Fruit fly (Drosophila melanogaster) whole organism, embryonic: ENCODE measurements around the gene CG16734.

Experiments
- Ada2b ChIP-seq: fragments of 200-800 bp; sonication (Bioruptor generic); IDR thresholded peaks from 2 replicates; pipeline ENCODE4 v1.3.6; 2022; ENCODE audit warnings: missing biosample characterization, missing genetic modification characterization
- Asciz ChIP-seq: fragments of 200-800 bp; sonication (Bioruptor generic); optimal IDR thresholded peaks from 2 replicates; lab custom pipeline; 2017; ENCODE audit warnings: missing biosample characterization, mild to moderate bottlenecking, missing genetic modification characterization, missing genetic modification reagents
- C15 ChIP-seq: fragments of 200-800 bp; sonication (Bioruptor generic); IDR thresholded peaks from 3 replicates; pipeline ENCODE4 v1.3.6; 2022; ENCODE audit warnings: missing biosample characterization, missing genetic modification characterization
- CG10147 ChIP-seq: fragments of 200-800 bp; sonication (Bioruptor generic); optimal IDR thresholded peaks from 2 replicates; lab custom pipeline; 2019; ENCODE audit warnings: missing biosample characterization, mild to moderate bottlenecking, missing genetic modification characterization, moderate library complexity
- CG10565 ChIP-seq: fragments of 200-800 bp; sonication (Bioruptor generic); optimal IDR thresholded peaks from 3 replicates; lab custom pipeline; 2016; ENCODE audit warnings: missing biosample characterization, mild to moderate bottlenecking, missing genetic modification characterization
- CG11247 ChIP-seq: fragments of 200-800 bp; sonication (Bioruptor generic); IDR thresholded peaks from 2 replicates; pipeline ENCODE4 v1.3.6; 2022; ENCODE audit warnings: missing biosample characterization, missing genetic modification characterization
- CG14860 ChIP-seq: fragments of 200-800 bp; sonication (Bioruptor generic); IDR thresholded peaks from 3 replicates; pipeline ENCODE4 v1.3.6; 2022; ENCODE audit warnings: missing biosample characterization, missing genetic modification characterization; ENCODE audit not compliant: partially characterized antibody
- CG1529 ChIP-seq: fragments of 200-800 bp; sonication (Bioruptor generic); optimal IDR thresholded peaks from 3 replicates; lab custom pipeline; 2018; ENCODE audit warnings: missing biosample characterization, missing genetic modification characterization
- CG16813 ChIP-seq: fragments of 200-800 bp; sonication (Bioruptor generic); IDR thresholded peaks from 3 replicates; pipeline ENCODE4 v1.3.6; 2022; ENCODE audit warnings: missing biosample characterization, missing genetic modification characterization; ENCODE audit not compliant: partially characterized antibody
- CG2712 ChIP-seq: fragments of 200-800 bp; optimal IDR thresholded peaks from 3 replicates; lab custom pipeline; 2019; ENCODE audit warnings: missing biosample characterization, mild to moderate bottlenecking, missing genetic modification characterization, moderate library complexity
- CG33557 ChIP-seq: fragments of 200-800 bp; sonication (Bioruptor generic); optimal IDR thresholded peaks from 2 replicates; lab custom pipeline; 2019; ENCODE audit warnings: missing biosample characterization, mild to moderate bottlenecking, missing genetic modification characterization, moderate library complexity
- CG8281 ChIP-seq: fragments of 200-800 bp; sonication (Bioruptor generic); optimal IDR thresholded peaks from 2 replicates; lab custom pipeline; 2018; ENCODE audit warnings: missing biosample characterization, mild to moderate bottlenecking, missing genetic modification characterization, moderate library complexity
- D19A ChIP-seq: fragments of 200-800 bp; optimal IDR thresholded peaks from 3 replicates; lab custom pipeline; 2019; ENCODE audit warnings: missing biosample characterization, mild to moderate bottlenecking, missing genetic modification characterization, moderate library complexity
- ERR ChIP-seq: fragments of 200-800 bp; sonication (Bioruptor generic); optimal IDR thresholded peaks from 2 replicates; lab custom pipeline; 2016; ENCODE audit warnings: missing biosample characterization, missing genetic modification characterization
- GATAe ChIP-seq: fragments of 200-800 bp; sonication (Bioruptor generic); conservative IDR thresholded peaks from 2 replicates; pipeline ENCODE4 v1.3.6; 2022; ENCODE audit warnings: missing biosample characterization, missing genetic modification characterization
- HLHmδ ChIP-seq: fragments of 200-800 bp; sonication (Bioruptor generic); optimal IDR thresholded peaks from 2 replicates; lab custom pipeline; 2018; ENCODE audit warnings: missing biosample characterization, mild to moderate bottlenecking, missing genetic modification characterization, moderate library complexity
- Hand ChIP-seq: fragments of 200-800 bp; sonication (Bioruptor generic); optimal IDR thresholded peaks from 2 replicates; lab custom pipeline; 2017; ENCODE audit warnings: mild to moderate bottlenecking, missing biosample characterization, missing genetic modification reagents, missing genetic modification characterization
- Max ChIP-seq: fragments of 200-800 bp; sonication (Bioruptor generic); optimal IDR thresholded peaks from 2 replicates; lab custom pipeline; 2016; ENCODE audit warnings: missing biosample characterization, mild to moderate bottlenecking, missing genetic modification characterization
- Meics ChIP-seq: fragments of 200-800 bp; sonication (Bioruptor generic); optimal IDR thresholded peaks from 2 replicates; lab custom pipeline; 2017; ENCODE audit warnings: missing biosample characterization, mild to moderate bottlenecking, missing genetic modification characterization
- NFAT ChIP-seq: fragments of 200-800 bp; sonication (Bioruptor generic); IDR thresholded peaks from 2 replicates; pipeline ENCODE4 v1.3.6; 2022; ENCODE audit warnings: missing biosample characterization, missing genetic modification characterization
- Poxn ChIP-seq: fragments of 200-800 bp; sonication (Bioruptor generic); IDR thresholded peaks from 2 replicates; pipeline ENCODE4 v1.3.6; 2022; ENCODE audit warnings: missing biosample characterization, missing genetic modification characterization
- Ravus ChIP-seq: fragments of 200-800 bp; sonication (Bioruptor generic); IDR thresholded peaks from 2 replicates; pipeline ENCODE4 v1.3.6; 2022; ENCODE audit warnings: missing biosample characterization, missing genetic modification characterization
- Sox102F ChIP-seq: fragments of 200-800 bp; sonication (Bioruptor generic); optimal IDR thresholded peaks from 2 replicates; lab custom pipeline; 2018; ENCODE audit warnings: missing biosample characterization, mild to moderate bottlenecking, missing genetic modification characterization, moderate library complexity
- Taf1 ChIP-seq: fragments of 200-800 bp; sonication (Bioruptor generic); IDR thresholded peaks from 2 replicates; pipeline ENCODE4 v1.3.6; 2022; ENCODE audit warnings: missing biosample characterization, missing genetic modification characterization
- Usf ChIP-seq: fragments of 200-800 bp; sonication (Bioruptor generic); optimal IDR thresholded peaks from 2 replicates; lab custom pipeline; 2017; ENCODE audit warnings: missing genotype, missing biosample characterization, missing genetic modification characterization
- amos ChIP-seq: fragments of 200-800 bp; sonication (Bioruptor generic); IDR thresholded peaks from 2 replicates; pipeline ENCODE4 v1.3.6; 2022; ENCODE audit warnings: missing biosample characterization, missing genetic modification characterization; ENCODE audit not compliant: partially characterized antibody
- ara ChIP-seq: fragments of 200-800 bp; sonication (Bioruptor generic); IDR thresholded peaks from 2 replicates; pipeline ENCODE4 v1.3.6; 2022; ENCODE audit warnings: missing biosample characterization, missing genetic modification characterization
- ato ChIP-seq: fragments of 200-800 bp; sonication (Bioruptor generic); IDR thresholded peaks from 2 replicates; pipeline ENCODE4 v1.3.6; 2022; ENCODE audit warnings: missing biosample characterization, missing genetic modification characterization; ENCODE audit not compliant: partially characterized antibody
- bigmax ChIP-seq: fragments of 200-800 bp; sonication (Bioruptor generic); optimal IDR thresholded peaks from 2 replicates; lab custom pipeline; 2018; ENCODE audit warnings: missing biosample characterization, mild to moderate bottlenecking, missing genetic modification characterization
- crc ChIP-seq: fragments of 200-800 bp; sonication (Bioruptor generic); optimal IDR thresholded peaks from 2 replicates; lab custom pipeline; 2016; ENCODE audit warnings: missing biosample characterization, missing genetic modification characterization
- cwo ChIP-seq: fragments of 200-800 bp; sonication (Bioruptor generic); optimal IDR thresholded peaks from 3 replicates; lab custom pipeline; 2017; ENCODE audit warnings: missing biosample characterization, missing genetic modification characterization, mild to moderate bottlenecking, moderate library complexity, missing genetic modification reagents
- da ChIP-seq: fragments of 200-800 bp; sonication (Bioruptor generic); optimal IDR thresholded peaks from 2 replicates; lab custom pipeline; 2016; ENCODE audit warnings: missing biosample characterization, missing genetic modification characterization
- dan ChIP-seq: fragments of 200-800 bp; sonication (Bioruptor generic); IDR thresholded peaks from 2 replicates; pipeline ENCODE4 v1.3.6; 2022; ENCODE audit warnings: missing biosample characterization, missing genetic modification characterization
- gcm2 ChIP-seq: fragments of 200-800 bp; sonication (Bioruptor generic); optimal IDR thresholded peaks from 2 replicates; lab custom pipeline; 2016; ENCODE audit warnings: missing biosample characterization, missing genetic modification characterization
- gsb-n ChIP-seq: fragments of 200-800 bp; sonication (Bioruptor generic); optimal IDR thresholded peaks from 3 replicates; lab custom pipeline; 2018; ENCODE audit warnings: missing biosample characterization, mild to moderate bottlenecking, missing genetic modification characterization
- h ChIP-seq: fragments of >200 bp; optimal IDR thresholded peaks from 2 replicates; lab custom pipeline; 2017
- hbn ChIP-seq: fragments of 200-800 bp; sonication (Bioruptor generic); IDR thresholded peaks from 2 replicates; pipeline ENCODE4 v1.3.6; 2022; ENCODE audit warnings: missing biosample characterization, missing genetic modification characterization; ENCODE audit not compliant: partially characterized antibody
- knrl ChIP-seq: fragments of 200-800 bp; sonication (Bioruptor generic); IDR thresholded peaks from 3 replicates; pipeline ENCODE4 v1.3.6; 2022; ENCODE audit warnings: missing biosample characterization, missing genetic modification characterization; ENCODE audit not compliant: partially characterized antibody
- lab ChIP-seq: fragments of 200-800 bp; sonication (Bioruptor generic); optimal IDR thresholded peaks from 3 replicates; lab custom pipeline; 2017; ENCODE audit warnings: missing biosample characterization, missing genetic modification characterization, mild to moderate bottlenecking, moderate library complexity, missing genetic modification reagents
- luna ChIP-seq: fragments of 200-800 bp; sonication (Bioruptor generic); optimal IDR thresholded peaks from 2 replicates; lab custom pipeline; 2016; ENCODE audit warnings: missing biosample characterization, missing genetic modification characterization
- nmo ChIP-seq: fragments of 200-800 bp; sonication (Bioruptor generic); optimal IDR thresholded peaks from 2 replicates; lab custom pipeline; 2018; ENCODE audit warnings: missing biosample characterization, mild to moderate bottlenecking, missing genetic modification characterization, moderate library complexity
- scrt ChIP-seq: fragments of 200-800 bp; sonication (Bioruptor generic); optimal IDR thresholded peaks from 2 replicates; lab custom pipeline; 2018; ENCODE audit warnings: missing biosample characterization, mild to moderate bottlenecking, missing genetic modification characterization, moderate library complexity
- shn ChIP-seq: fragments of 200-800 bp; sonication (Bioruptor generic); optimal IDR thresholded peaks from 3 replicates; lab custom pipeline; 2016; ENCODE audit warnings: missing biosample characterization, missing genetic modification characterization
- sna ChIP-seq: fragments of 200-800 bp; sonication (Bioruptor generic); IDR thresholded peaks from 2 replicates; pipeline ENCODE4 v1.3.6; 2022; ENCODE audit warnings: missing biosample characterization, missing genetic modification characterization; ENCODE audit not compliant: partially characterized antibody
- stc ChIP-seq: fragments of 200-800 bp; sonication (Bioruptor generic); IDR thresholded peaks from 2 replicates; pipeline ENCODE4 v1.3.6; 2022; ENCODE audit warnings: missing biosample characterization, missing genetic modification characterization
- tgo ChIP-seq: fragments of 200-800 bp; sonication (Bioruptor generic); IDR thresholded peaks from 3 replicates; pipeline ENCODE4 v1.3.6; 2022; ENCODE audit warnings: missing biosample characterization, missing genetic modification characterization
- tll ChIP-seq, 2 experiments: fragments of 200-800 bp in 1 of 2; fragments of >200 bp in 1 of 2; sonication (Bioruptor generic) in 1 of 2; optimal IDR thresholded peaks; 2 replicates each; lab custom pipeline; 2017 to 2019; ENCODE audit warnings: missing biosample characterization in 2 of 2, missing genetic modification characterization in 2 of 2, mild to moderate bottlenecking in 1 of 2, moderate library complexity in 1 of 2
- ttk ChIP-seq: fragments of 200-800 bp; sonication (Bioruptor generic); IDR thresholded peaks from 2 replicates; pipeline ENCODE4 v2.1.2; 2022; ENCODE audit warnings: missing biosample characterization, missing genetic modification characterization
- yki ChIP-seq: fragments of >200 bp; optimal IDR thresholded peaks from 3 replicates; lab custom pipeline; 2018

CG16734 gene

dm6 chr3R:9258252-9259225 lies 3.7 kb downstream of the CG16734 start, which contains the start of the genes Ibf2 and Ibf1 (continued):
- no peak for TF ChIP-seq Taf1 (GFP tag; lab: Robert Waterston, UW)
- no peak for TF ChIP-seq Poxn (GFP tag; lab: Robert Waterston, UW)
- TF ChIP-seq crc = no peak
- TF ChIP-seq dan (GFP tag; lab: Robert Waterston, UW) = no peak
- no peak for TF ChIP-seq CG33557 (GFP tag; lab: Kevin White, UChicago)
- TF ChIP-seq amos (GFP tag; lab: Robert Waterston, UW) = peak; percentile 87
- no peak for TF ChIP-seq CG8281
- TF ChIP-seq CG16813 (GFP tag; lab: Robert Waterston, UW) = peak; percentile 84
- no peak for TF ChIP-seq D19A (tag; lab: Kevin White, UChicago)
- no peak for TF ChIP-seq shn (GFP tag; lab: Kevin White, UChicago)
- TF ChIP-seq CG2712 (tag; lab: Kevin White, UChicago) = no peak
- no peak for TF ChIP-seq Sox102F (GFP tag; lab: Kevin White, UChicago)
- TF ChIP-seq gcm2 (GFP tag; lab: Kevin White, UChicago) = no peak
- TF ChIP-seq tll (GFP tag; optimal IDR thresholded peaks at IDR 0.05; lab: Kevin White, UChicago) = no peak
- no peak for TF ChIP-seq lab
- no peak for TF ChIP-seq Usf (GFP tag; lab: Kevin White, UChicago)
- no peak for TF ChIP-seq tgo
- TF ChIP-seq CG1529 = no peak
- TF ChIP-seq CG14860 = peak; percentile 75
- no peak for TF ChIP-seq Hand (GFP tag; lab: Kevin White, UChicago)
- TF ChIP-seq da (GFP tag; lab: Kevin White, UChicago) = no peak
- TF ChIP-seq yki (lab: Kevin White, UChicago) = no peak
- peak; percentile 80 for TF ChIP-seq knrl
- TF ChIP-seq Max (GFP tag; lab: Kevin White, UChicago) = no peak
- TF ChIP-seq gsb-n (tag; lab: Kevin White, UChicago) = no peak
- TF ChIP-seq CG10565 (GFP tag; lab: Kevin White, UChicago) = no peak
- no peak for TF ChIP-seq luna (GFP tag; lab: Kevin White, UChicago)
- no peak for TF ChIP-seq CG10147 (GFP tag; lab: Kevin White, UChicago)
- no peak for TF ChIP-seq stc (GFP tag; lab: Robert Waterston, UW)
- no peak for TF ChIP-seq Asciz (GFP tag; lab: Kevin White, UChicago)
- no peak for TF ChIP-seq CG11247 (GFP tag; lab: Robert Waterston, UW)
- no peak for TF ChIP-seq Meics (GFP tag; lab: Kevin White, UChicago)
- TF ChIP-seq C15 (GFP tag; lab: Robert Waterston, UW) = no peak
- TF ChIP-seq bigmax (GFP tag; lab: Kevin White, UChicago) = no peak
- no peak for TF ChIP-seq ara (GFP tag; lab: Robert Waterston, UW)
- no peak for TF ChIP-seq GATAe
- TF ChIP-seq hbn = peak; percentile 63; the same call in 1 of the 2 replicates
- peak; percentile 81 for TF ChIP-seq sna (GFP tag; lab: Robert Waterston, UW)
- no peak for TF ChIP-seq Ada2b (GFP tag; lab: Robert Waterston, UW)
- TF ChIP-seq ERR = no peak
- TF ChIP-seq HLHmδ (GFP tag; lab: Kevin White, UChicago) = no peak
- peak; percentile 83 for TF ChIP-seq ato
- no peak for TF ChIP-seq h (lab: Kevin White, UChicago)
- TF ChIP-seq cwo (GFP tag; lab: Kevin White, UChicago) = no peak
- no peak for TF ChIP-seq scrt (GFP tag; lab: Kevin White, UChicago)
- peak; percentile 13 for TF ChIP-seq nmo (GFP tag; lab: Kevin White, UChicago)
- TF ChIP-seq Ravus (GFP tag; lab: Robert Waterston, UW) = no peak
- no peak for TF ChIP-seq ttk (GFP tag; lab: Robert Waterston, UW)
- TF ChIP-seq NFAT (GFP tag; lab: Robert Waterston, UW) = no peak
